Worm (Caenorhabditis elegans) whole organism, early embryonic: ENCODE results near the gene K08D9.2.

Experiments
- B0310.2 ChIP-seq: sonication (generic microtip); optimal IDR thresholded peaks from 2 replicates; lab custom pipeline; 2016; ENCODE audit warnings: mild to moderate bottlenecking, missing genetic modification characterization, missing compliant biosample characterization
- aly-1 ChIP-seq: sonication (generic microtip); optimal IDR thresholded peaks from 2 replicates; lab custom pipeline; 2016; ENCODE audit warnings: missing genetic modification characterization, missing compliant biosample characterization
- ama-1 ChIP-seq: fragments of 150-350 bp; optimal IDR thresholded peaks from 2 replicates; lab custom pipeline; 2014
- ceh-13 ChIP-seq: fragments of 200-800 bp; sonication (Bioruptor generic); optimal IDR thresholded peaks from 2 replicates; lab custom pipeline; 2018; ENCODE audit warnings: mild to moderate bottlenecking, missing genetic modification characterization, missing compliant biosample characterization
- ceh-36 ChIP-seq: sonication (generic microtip); optimal IDR thresholded peaks from 2 replicates; lab custom pipeline; 2016; ENCODE audit warnings: missing genetic modification characterization, inconsistent platforms, missing compliant biosample characterization
- ets-7 ChIP-seq: sonication (generic microtip); optimal IDR thresholded peaks from 2 replicates; lab custom pipeline; 2016; ENCODE audit warnings: missing genotype, missing genetic modification characterization, missing compliant biosample characterization
- flt-1 ChIP-seq: fragments of 200-800 bp; sonication (Bioruptor generic); IDR thresholded peaks from 2 replicates; pipeline ENCODE4 v1.3.6; 2022; ENCODE audit warnings: missing genetic modification characterization, missing compliant biosample characterization
- hmbx-1 ChIP-seq: sonication (generic microtip); optimal IDR thresholded peaks from 2 replicates; lab custom pipeline; 2016; ENCODE audit warnings: mild to moderate bottlenecking, missing genetic modification characterization, missing compliant biosample characterization
- hmg-4 ChIP-seq: fragments of 200-800 bp; sonication (Bioruptor generic); optimal IDR thresholded peaks from 2 replicates; lab custom pipeline; 2018; ENCODE audit warnings: mild to moderate bottlenecking, missing genetic modification characterization, missing compliant biosample characterization
- hnd-1 ChIP-seq: sonication (generic microtip); optimal IDR thresholded peaks from 2 replicates; lab custom pipeline; 2016; ENCODE audit warnings: missing genetic modification characterization, missing compliant biosample characterization
- scrt-1 ChIP-seq: fragments of 200-800 bp; sonication (Bioruptor generic); IDR thresholded peaks from 2 replicates; pipeline ENCODE4 v1.3.6; 2022; ENCODE audit warnings: missing genetic modification characterization, missing compliant biosample characterization
- tbx-11 ChIP-seq: fragments of 200-800 bp; sonication (Bioruptor generic); IDR thresholded peaks from 2 replicates; pipeline ENCODE4 v1.3.6; 2022; ENCODE audit warnings: missing genetic modification characterization, missing compliant biosample characterization
- tra-4 ChIP-seq: sonication (generic microtip); optimal IDR thresholded peaks from 2 replicates; lab custom pipeline; 2017; ENCODE audit warnings: missing genetic modification characterization, missing compliant biosample characterization

DNA sequence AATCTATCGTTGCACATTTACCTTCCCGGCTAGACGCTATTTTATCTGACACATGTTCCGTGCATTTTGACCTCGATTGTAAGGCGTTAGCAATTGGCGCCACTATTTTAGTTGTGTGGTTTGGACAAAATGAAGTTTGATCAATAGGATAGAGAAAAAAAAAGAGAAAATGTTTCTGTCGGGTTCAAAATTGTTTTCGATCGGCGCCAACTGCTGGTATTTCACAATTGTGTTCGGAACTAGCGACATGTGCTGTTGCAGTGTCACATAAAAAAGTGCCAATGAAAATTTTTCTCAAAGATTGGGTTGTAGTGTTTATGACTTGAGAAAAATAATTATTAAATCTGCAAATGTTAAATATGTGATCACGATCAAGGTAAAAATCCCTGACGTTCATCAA, 51.7 kb downstream of the K08D9.2 start:
- TF ChIP-seq flt-1 (GFP tag; lab: Robert Waterston, UW): no peak
- no peak for TF ChIP-seq ama-1 (lab: Kevin White, UChicago)
- no peak for TF ChIP-seq hnd-1 (tag; lab: Kevin White, UChicago)
- TF ChIP-seq tbx-11 (GFP tag; lab: Robert Waterston, UW): no peak
- no peak for TF ChIP-seq scrt-1 (GFP tag; lab: Robert Waterston, UW)
- TF ChIP-seq B0310.2 (tag; lab: Kevin White, UChicago): no peak
- TF ChIP-seq tra-4 (tag; lab: Kevin White, UChicago): no peak
- TF ChIP-seq hmg-4 (GFP tag; lab: Kevin White, UChicago): no peak
- no peak for TF ChIP-seq ets-7
- no peak for TF ChIP-seq hmbx-1 (tag; lab: Kevin White, UChicago)
- TF ChIP-seq aly-1 (tag; lab: Kevin White, UChicago): no peak
- no peak for TF ChIP-seq ceh-13
- no peak for TF ChIP-seq ceh-36 (tag; lab: Kevin White, UChicago)
